Worm (Caenorhabditis elegans) whole organism, L4/young adult: Measurements from ENCODE around the gene B0454.26.

Experiments
- W03F9.2 ChIP-seq: fragments of 150-350 bp; optimal IDR thresholded peaks from 2 replicates; lab custom pipeline; 2014; ENCODE audit warnings: missing biosample characterization, missing genetic modification characterization
- dao-5 ChIP-seq: sonication (generic microtip); optimal IDR thresholded peaks from 2 replicates; lab custom pipeline; 2016; ENCODE audit warnings: missing genotype, missing genetic modification characterization, moderate library complexity, missing compliant biosample characterization
- him-1 ChIP-seq: sonication (generic microtip); optimal IDR thresholded peaks from 2 replicates; lab custom pipeline; 2016; ENCODE audit warnings: missing genotype, missing genetic modification reagents, missing genetic modification characterization, missing compliant biosample characterization

Gene B0454.26

DNA sequence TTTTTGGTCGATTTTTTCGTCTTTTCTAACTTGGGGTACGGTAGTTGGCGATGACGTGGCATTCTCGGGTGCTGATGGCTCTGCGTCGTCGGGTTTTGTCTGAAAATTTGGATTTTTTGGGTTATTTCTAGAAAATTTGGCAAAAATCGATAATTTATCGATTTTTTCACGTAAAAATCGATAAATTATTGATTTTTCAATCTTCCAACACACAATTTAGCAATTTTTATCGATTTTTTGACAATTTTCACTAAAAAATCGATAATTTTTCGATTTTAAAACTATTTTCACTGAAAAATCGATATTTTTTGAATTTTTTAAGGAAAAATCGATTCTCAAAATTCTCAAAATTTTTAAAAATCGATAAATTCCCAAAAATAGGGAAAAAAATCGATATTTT is 24.5 kb upstream of the B0454.26 start:
- TF ChIP-seq him-1, result no peak
- no peak for TF ChIP-seq dao-5 (tag; lab: Kevin White, UChicago)
- TF ChIP-seq W03F9.2 (tag; lab: Kevin White, UChicago), result no peak

DNA sequence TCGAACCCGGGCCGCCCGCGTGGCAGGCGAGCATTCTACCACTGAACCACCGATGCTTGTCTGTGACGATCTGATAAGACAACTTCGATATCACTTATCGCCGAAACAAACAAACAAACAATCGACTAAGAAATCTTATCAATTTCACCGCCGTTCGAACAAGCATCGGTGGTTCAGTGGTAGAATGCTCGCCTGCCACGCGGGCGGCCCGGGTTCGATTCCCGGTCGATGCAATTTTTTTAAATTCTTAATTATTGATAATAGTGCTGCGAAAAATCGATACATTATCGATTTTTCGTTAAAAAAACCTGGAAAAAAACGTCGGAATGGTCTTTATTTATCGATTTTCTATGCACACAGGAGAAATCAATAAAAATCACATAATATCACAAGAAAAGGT is 23.9 kb upstream of the B0454.26 start:
- TF ChIP-seq dao-5 (tag; lab: Kevin White, UChicago), result peak; percentile 28
- TF ChIP-seq him-1, result no peak
- no peak for TF ChIP-seq W03F9.2 (tag; lab: Kevin White, UChicago)

DNA sequence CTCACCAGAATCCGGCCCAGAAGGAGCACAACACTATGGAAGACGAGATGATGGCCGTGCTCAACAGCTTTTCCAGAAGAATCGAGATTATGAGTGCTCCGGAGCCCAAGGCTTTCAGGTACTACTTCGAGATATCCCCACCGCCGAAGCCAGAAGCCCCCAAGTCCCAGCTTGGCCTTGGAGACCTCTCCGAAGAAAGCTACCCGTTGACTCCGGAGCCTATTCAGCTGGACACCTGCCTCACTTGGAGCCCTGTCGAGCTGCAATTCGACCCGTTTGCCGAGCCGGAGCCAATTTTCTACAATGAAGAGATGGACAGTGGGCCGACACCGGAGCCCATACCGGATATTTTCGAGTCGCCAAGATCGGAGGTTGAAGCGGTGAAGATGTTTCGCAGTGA is 23.3 kb upstream of the B0454.26 start:
- TF ChIP-seq dao-5 (tag; lab: Kevin White, UChicago) (no peak), W03F9.2 (tag; lab: Kevin White, UChicago) (no peak), him-1 (no peak)

DNA sequence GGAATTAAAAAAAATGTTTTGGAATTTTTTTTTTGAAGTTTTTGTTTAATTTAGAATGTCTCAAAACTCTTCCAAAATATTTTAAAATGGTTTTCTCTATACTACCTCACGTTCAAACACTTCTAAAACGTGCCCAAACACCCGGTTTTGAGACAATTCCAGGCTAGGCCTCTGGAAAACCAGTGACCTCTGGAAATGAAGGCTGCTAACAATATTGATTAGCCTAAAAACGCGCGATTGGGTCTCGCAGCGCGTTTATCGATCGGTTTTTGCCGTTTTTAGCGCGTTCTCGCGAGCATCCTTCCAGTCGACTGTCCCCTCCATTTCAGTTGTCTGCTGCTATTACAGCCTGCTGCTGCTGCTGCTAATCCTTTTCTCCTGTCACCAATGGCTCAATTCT is 22.4 kb upstream of the B0454.26 start, which contains the start of gene Y25C1A.6:
TSS of gene Y25C1A.6 (plus strand) at position 301 of the 400 bp plus-strand sequence.
- TF ChIP-seq W03F9.2 (tag; lab: Kevin White, UChicago), result no peak
- TF ChIP-seq dao-5 (tag; lab: Kevin White, UChicago), result no peak
- TF ChIP-seq him-1, result no peak

DNA sequence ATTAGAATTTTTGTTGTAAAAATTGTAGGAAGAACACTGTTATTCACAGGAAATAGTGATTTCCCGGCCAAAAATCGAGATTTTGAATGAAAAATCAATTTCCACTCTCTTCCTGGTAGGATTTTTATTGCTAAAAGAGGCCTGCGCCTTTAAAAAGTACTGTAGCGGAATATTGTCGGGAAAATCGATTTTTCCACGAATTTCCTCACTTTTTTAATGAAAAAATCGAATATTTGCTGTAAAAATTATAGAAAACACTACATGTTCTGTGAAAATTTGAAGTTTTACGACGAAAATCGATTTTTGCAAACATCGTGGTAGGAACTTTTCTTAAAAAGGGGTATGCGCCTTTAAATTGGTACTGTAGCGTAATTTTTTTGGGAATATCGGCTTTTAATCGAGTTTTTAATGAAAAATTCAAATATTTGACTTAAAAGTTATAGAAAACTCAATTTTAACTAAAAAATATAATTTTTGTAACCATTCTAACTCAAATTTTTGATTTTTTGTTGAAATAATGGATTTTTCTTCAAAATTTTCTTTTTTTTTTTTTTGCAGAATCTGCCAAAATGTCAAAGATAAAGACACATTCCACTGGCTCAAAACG is 18.0 kb upstream of the B0454.26 start, which contains the start of gene lin-8:
TSS of gene lin-8 (plus strand) at position 557 of the 607 bp plus-strand sequence.
- TF ChIP-seq W03F9.2 (tag; lab: Kevin White, UChicago) (no peak), him-1 (no peak), dao-5 (tag; lab: Kevin White, UChicago) (no peak)

DNA sequence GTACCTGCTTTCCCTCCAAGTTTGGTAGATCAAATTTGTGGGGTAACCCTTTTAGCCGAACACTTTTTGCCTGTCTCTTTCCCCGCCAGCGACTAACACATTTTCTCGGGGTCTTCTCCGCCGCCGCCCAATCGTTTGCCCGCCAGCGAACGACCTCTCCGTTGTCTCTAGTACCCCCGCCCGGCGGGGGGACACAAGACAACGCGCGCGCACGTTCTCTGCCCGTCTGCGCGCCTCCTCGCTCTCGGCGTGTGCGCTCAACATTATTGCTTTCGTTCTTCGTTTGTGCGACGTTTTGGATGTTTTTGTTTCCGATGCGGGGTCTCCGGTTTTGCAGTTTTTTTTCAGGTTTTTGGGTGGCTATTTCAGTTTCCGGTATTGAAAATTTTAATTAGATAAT is 17.2 kb upstream of the B0454.26 start:
- no peak for TF ChIP-seq him-1
- no peak for TF ChIP-seq dao-5 (tag; lab: Kevin White, UChicago)
- no peak for TF ChIP-seq W03F9.2 (tag; lab: Kevin White, UChicago)

DNA sequence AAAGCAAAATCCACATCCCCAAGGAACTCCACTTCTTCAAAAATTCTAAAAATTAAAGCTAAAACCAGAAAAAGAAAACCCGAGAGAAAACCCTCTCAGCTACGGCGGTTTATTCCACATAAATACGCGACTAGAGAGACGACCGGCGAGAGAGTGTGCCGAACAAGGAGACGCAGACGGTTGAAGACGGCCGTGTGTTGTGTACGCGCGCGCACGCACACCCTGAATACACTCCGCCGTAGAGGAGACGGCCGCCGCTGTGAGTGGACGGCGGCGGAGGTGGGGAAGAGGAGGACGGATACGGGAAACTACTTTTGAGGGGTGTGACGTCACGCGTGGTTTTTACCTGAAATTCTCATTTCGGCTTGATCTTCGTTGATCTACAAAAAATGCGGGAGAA is 16.3 kb upstream of the B0454.26 start:
- TF ChIP-seq dao-5 (tag; lab: Kevin White, UChicago) (no peak), him-1 (no peak), W03F9.2 (tag; lab: Kevin White, UChicago) (no peak)

DNA sequence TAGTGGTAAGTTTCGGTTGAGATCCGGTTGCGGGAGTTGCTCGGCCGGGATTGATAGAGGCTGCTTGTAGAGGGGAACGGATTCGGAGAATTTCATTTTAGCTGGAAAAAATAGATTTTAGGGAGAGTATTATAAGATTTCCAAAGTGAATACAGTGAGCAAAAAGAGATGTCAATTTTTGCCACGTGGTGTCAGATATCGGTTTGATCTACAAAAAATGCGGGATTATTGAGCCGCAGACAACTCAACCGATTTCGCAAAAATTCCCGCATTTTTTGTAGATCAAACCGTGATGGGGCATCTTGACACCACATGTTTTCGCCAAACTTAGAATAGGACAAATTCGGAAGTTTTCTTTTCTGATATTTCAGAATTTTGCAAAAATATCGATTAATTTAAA is 15.9 kb upstream of the B0454.26 start, which contains the start of gene lido-13:
TSS of gene lido-13 (minus strand) at position 101 of the 400 bp plus-strand sequence.
- TF ChIP-seq him-1 (no peak), W03F9.2 (tag; lab: Kevin White, UChicago) (no peak), dao-5 (tag; lab: Kevin White, UChicago) (no peak)

DNA sequence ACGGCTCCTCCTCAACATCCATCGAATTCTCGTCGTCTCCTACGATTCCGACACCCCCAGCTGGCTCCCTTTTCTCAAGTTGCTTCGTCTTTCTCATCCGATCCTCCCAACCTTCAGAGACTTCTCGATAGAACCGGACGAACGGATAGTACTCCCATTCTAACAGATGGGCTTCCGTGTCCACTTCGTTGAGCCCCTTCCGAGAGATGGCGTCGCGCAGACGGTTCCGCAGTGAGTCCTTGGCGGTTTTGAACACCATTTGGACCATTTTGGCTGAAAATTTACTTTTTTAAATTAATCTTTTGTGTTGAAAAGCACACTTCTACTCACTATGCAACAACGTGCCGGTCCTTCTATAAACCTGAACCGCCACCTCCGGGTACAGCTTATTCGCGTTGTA is 15.3 kb upstream of the B0454.26 start:
- TF ChIP-seq W03F9.2 (tag; lab: Kevin White, UChicago) (no peak), him-1 (no peak), dao-5 (tag; lab: Kevin White, UChicago) (no peak)

DNA sequence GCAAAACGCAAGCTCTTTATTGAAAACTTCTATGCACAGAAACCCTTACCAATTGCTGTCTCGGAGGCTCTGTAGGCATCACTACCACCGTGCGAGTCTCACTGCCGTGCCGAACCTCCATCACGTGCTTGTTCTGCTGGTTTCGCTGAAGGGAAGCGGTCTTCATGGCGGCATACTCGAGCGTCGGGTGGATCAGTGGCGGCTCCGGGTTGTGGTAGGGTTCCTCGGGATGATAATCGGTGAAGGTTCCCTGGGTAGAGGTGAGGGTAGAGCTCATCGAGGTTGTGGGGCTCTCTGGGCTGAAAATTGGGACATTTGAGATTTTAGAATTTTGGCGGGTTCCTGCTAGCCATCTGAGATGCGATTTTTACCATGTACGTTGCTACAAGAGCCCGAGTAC is 14.5 kb upstream of the B0454.26 start:
- TF ChIP-seq him-1 (no peak), dao-5 (tag; lab: Kevin White, UChicago) (no peak), W03F9.2 (tag; lab: Kevin White, UChicago) (no peak)

DNA sequence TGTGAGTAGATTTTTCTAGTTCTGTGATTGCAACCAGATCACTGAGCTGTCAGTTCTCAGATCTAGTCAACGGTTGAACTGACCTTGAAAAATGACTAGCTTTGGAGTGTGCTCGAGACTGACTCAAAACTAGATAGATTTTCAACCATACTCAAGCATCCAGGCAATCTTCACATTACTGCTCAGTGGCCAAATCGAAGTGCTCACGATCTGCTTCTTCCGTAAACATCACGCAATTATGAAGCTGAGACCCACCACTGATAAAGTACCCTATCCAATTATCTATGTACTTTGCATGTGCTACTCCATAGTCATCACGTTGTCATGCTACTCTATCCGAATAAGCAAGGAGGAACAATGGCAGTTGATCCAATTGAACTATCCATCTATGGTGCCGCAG is 13.0 kb upstream of the B0454.26 start:
- no peak for TF ChIP-seq W03F9.2 (tag; lab: Kevin White, UChicago)
- no peak for TF ChIP-seq him-1
- no peak for TF ChIP-seq dao-5 (tag; lab: Kevin White, UChicago)

DNA sequence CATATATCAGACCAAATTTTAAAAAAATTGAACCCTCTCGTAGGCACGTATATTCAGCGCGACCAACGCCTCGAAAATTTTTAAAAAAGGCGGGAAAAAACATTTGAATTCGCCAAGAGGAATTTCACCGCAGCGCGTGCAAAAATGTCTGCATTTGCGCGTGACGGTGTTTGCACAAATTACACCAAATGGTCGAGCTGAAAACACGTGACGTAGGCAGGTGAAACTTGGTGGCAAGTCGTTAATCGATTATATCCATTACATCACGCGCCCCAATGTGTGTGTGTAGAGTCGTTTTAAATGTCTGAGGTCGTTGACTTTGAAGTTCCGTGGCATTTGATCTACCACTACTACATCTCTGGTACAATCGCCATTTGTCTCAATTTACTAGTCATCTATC is 12.3 kb upstream of the B0454.26 start, which contains the start of gene sri-31:
TSS of gene sri-31 (plus strand) at position 301 of the 400 bp plus-strand sequence.
- TF ChIP-seq him-1 (no peak), W03F9.2 (tag; lab: Kevin White, UChicago) (no peak), dao-5 (tag; lab: Kevin White, UChicago) (no peak)

DNA sequence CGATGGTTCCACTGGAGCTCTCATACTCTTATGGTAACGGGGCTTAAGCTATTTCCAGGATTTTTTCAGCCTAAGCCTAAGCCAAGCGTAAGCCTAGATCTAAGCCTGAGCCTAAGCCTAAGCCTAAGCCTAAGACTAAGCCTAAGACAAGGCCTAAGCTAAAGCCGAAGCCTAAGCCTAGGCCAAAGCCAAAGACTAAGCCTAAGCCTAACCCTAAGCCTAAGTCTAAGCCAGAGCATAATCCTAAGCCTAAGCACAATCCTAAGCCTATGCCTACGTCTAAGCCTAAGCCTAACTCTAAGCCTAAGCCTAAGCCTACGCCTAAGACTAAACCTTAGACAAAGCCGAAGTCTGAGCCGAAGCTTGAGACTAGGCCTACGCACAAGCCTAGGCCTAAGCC is 10.6 kb upstream of the B0454.26 start:
- TF ChIP-seq W03F9.2 (tag; lab: Kevin White, UChicago), result no peak
- TF ChIP-seq dao-5 (tag; lab: Kevin White, UChicago), result no peak
- TF ChIP-seq him-1, result no peak

DNA sequence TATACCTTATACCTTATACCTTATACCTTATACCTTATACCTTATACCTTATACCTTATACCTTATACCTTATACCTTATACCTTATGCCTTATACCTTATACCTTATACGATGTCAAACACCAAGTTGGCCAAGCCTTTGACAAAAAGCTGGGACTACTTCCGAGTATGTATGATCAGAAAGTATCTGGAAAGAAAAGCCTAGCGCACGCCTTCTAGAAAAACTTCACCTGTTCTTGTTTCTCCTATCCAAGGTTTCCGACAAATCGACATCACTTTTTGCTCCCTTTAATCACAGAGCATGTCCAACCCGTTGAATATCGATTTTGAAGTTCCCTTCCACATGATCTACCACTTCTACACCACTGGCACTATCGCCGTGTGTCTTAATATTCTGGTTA is 10.0 kb upstream of the B0454.26 start, which contains the start of gene sri-28:
TSS of gene sri-28 (plus strand) at position 301 of the 400 bp plus-strand sequence.
- no peak for TF ChIP-seq him-1
- TF ChIP-seq dao-5 (tag; lab: Kevin White, UChicago), result no peak
- no peak for TF ChIP-seq W03F9.2 (tag; lab: Kevin White, UChicago)

DNA sequence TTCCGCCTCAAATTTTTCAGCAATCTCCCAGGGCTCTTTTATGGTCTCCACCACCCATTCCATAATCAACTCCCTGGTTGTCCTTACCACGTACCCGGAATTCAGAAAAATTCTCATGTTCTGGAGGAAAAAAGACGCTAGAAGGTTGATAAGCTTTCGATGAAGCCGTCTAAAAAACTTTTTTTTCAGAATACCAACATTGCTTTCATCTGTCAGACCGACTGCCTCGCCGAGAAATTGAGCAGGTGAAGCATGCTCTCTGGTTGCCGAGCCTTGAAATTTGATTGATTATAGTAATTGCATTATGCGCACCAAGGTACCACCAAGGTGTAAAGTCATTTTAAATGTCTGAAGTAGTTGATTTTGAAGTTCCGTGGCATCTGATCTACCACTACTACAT is 7.5 kb upstream of the B0454.26 start, which contains the start of gene sri-30:
TSS of gene sri-30 (plus strand) at position 301 of the 400 bp plus-strand sequence.
- no peak for TF ChIP-seq W03F9.2 (tag; lab: Kevin White, UChicago)
- no peak for TF ChIP-seq him-1
